Fruit fly (Drosophila melanogaster): Measurements from ENCODE around the gene dos.

dos gene

dm6 chr3L:2632763-2633100 is 43.5 kb downstream of the dos start (continued):
- TF ChIP-seq h (optimal IDR thresholded peaks at IDR 0.05) (peak; percentile 36), CG14667 (GFP tag; IDR thresholded peaks at IDR 0.05) (no peak), CG18619 (GFP tag; optimal IDR thresholded peaks at IDR 0.05) (no peak), CG11085 (GFP tag; IDR thresholded peaks at IDR 0.05) (no peak), GATAe (GFP tag; conservative IDR thresholded peaks at IDR 0.05) (no peak), hbn (GFP tag; IDR thresholded peaks at IDR 0.05; ENCODE audit: partially characterized antibody) (0 out of 2 replicates have a peak, but pooled peaks have one; percentile 20), Hsf (GFP tag; optimal IDR thresholded peaks at IDR 0.05) (no peak), grn (GFP tag; optimal IDR thresholded peaks at IDR 0.05) (no peak), tna (GFP tag; IDR thresholded peaks at IDR 0.05; ENCODE audit: partially characterized antibody) (no peak), Hand (GFP tag; optimal IDR thresholded peaks at IDR 0.05) (no peak), slbo (GFP tag; IDR thresholded peaks at IDR 0.05) (peak; percentile 35; the same call in 1 of the 2 replicates), CG6854 (GFP tag; optimal IDR thresholded peaks at IDR 0.05) (no peak), Scr (GFP tag; IDR thresholded peaks at IDR 0.05; ENCODE audit: partially characterized antibody) (no peak; the same call in 1 of the 2 replicates), fd64A (GFP tag; optimal IDR thresholded peaks at IDR 0.05) (no peak), CG12299 (tag; optimal IDR thresholded peaks at IDR 0.05) (no peak), CG7745 (tag; optimal IDR thresholded peaks at IDR 0.05) (no peak), CG2116 (GFP tag; optimal IDR thresholded peaks at IDR 0.05) (peak; percentile 44), tio (GFP tag; optimal IDR thresholded peaks at IDR 0.05) (no peak), bab2 (GFP tag; optimal IDR thresholded peaks at IDR 0.05) (no peak), schlank (tag; optimal IDR thresholded peaks at IDR 0.05) (no peak), CG10147 (GFP tag; optimal IDR thresholded peaks at IDR 0.05) (no peak), Dfd (GFP tag; optimal IDR thresholded peaks at IDR 0.05) (peak in 1 of 2 experiments; percentile 5), crol (GFP tag; IDR thresholded peaks at IDR 0.05) (peak; percentile 100), PHDP (tag; optimal IDR thresholded peaks at IDR 0.05) (no peak), Lpt (GFP tag; optimal IDR thresholded peaks at IDR 0.05) (no peak), CG6175 (GFP tag; IDR thresholded peaks at IDR 0.05) (peak; percentile 51; the same call in 1 of the 3 replicates), CG6272 (GFP tag; IDR thresholded peaks at IDR 0.05) (no peak), CG4730 (GFP tag; IDR thresholded peaks at IDR 0.05) (no peak), CG17186 (GFP tag; optimal IDR thresholded peaks at IDR 0.05) (no peak), CG4282 (GFP tag; optimal IDR thresholded peaks at IDR 0.05) (no peak), Stat92E (GFP tag; optimal IDR thresholded peaks at IDR 0.05) (no peak), CG10654 (GFP tag; optimal IDR thresholded peaks at IDR 0.05) (no peak), repo (GFP tag; optimal IDR thresholded peaks at IDR 0.05) (no peak), Camta (GFP tag; optimal IDR thresholded peaks at IDR 0.05) (no peak), CG8281 (tag; optimal IDR thresholded peaks at IDR 0.05) (no peak), twi (tag; optimal IDR thresholded peaks at IDR 0.05) (no peak), crp (GFP tag; optimal IDR thresholded peaks at IDR 0.05) (no peak), Hmr (GFP tag; optimal IDR thresholded peaks at IDR 0.05) (no peak), nerfin-1 (tag; optimal IDR thresholded peaks at IDR 0.05) (no peak), slp2 (GFP tag; optimal IDR thresholded peaks at IDR 0.05) (no peak), ash1 (GFP tag; optimal IDR thresholded peaks at IDR 0.05) (no peak), CG4854 (GFP tag; optimal IDR thresholded peaks at IDR 0.05) (no peak), toy (GFP tag; IDR thresholded peaks at IDR 0.05) (no peak), Dip3 (GFP tag; optimal IDR thresholded peaks at IDR 0.05) (no peak), Doc3 (GFP tag; IDR thresholded peaks at IDR 0.05; ENCODE audit: partially characterized antibody) (no peak), pzg (GFP tag; optimal IDR thresholded peaks at IDR 0.05) (peak; percentile 20), CG31441 (GFP tag; IDR thresholded peaks at IDR 0.05) (no peak), Hr78 (GFP tag; optimal IDR thresholded peaks at IDR 0.05) (no peak), CG17385 (GFP tag; optimal IDR thresholded peaks at IDR 0.05) (no peak), klu (GFP tag; IDR thresholded peaks at IDR 0.05) (peak; percentile 66), CG15601 (tag; optimal IDR thresholded peaks at IDR 0.05) (no peak)
